Fruit fly (Drosophila melanogaster): ENCODE data around the gene CG3407.

- TF ChIP-seq Pif1A (GFP tag; optimal IDR thresholded peaks at IDR 0.05) (peak; percentile 53), EcR (GFP tag; optimal IDR thresholded peaks at IDR 0.05) (peak; percentile 89), gl (tag; optimal IDR thresholded peaks at IDR 0.05) (peak; percentile 15), CG8159 (tag; optimal IDR thresholded peaks at IDR 0.05) (peak; percentile 83), CG34367 (tag; optimal IDR thresholded peaks at IDR 0.05) (peak; percentile 61), CG14655 (GFP tag; optimal IDR thresholded peaks at IDR 0.05) (peak; percentile 82), CG32121 (GFP tag; IDR thresholded peaks at IDR 0.05) (peak; percentile 46; the same call in 1 of the 2 replicates), rn (GFP tag; IDR thresholded peaks at IDR 0.05) (no peak; the same call in 1 of the 2 replicates), CG13204 (GFP tag; optimal IDR thresholded peaks at IDR 0.05) (peak; percentile 90), CG17806 (tag; optimal IDR thresholded peaks at IDR 0.05) (peak; percentile 67)
Measured at dm6 chr2L:3772937-3773623, 40.1 kb downstream of the CG3407 start.
